Fruit fly (Drosophila melanogaster) whole organism, embryonic: ENCODE data around the gene Jon99Fii.

ENCODE experiments used
- CG15073 ChIP-seq: fragments of 200-800 bp; sonication (Bioruptor generic); optimal IDR thresholded peaks from 2 replicates; lab custom pipeline; 2016; ENCODE audit warnings: missing biosample characterization, missing genetic modification characterization
- CG1529 ChIP-seq: fragments of 200-800 bp; sonication (Bioruptor generic); optimal IDR thresholded peaks from 3 replicates; lab custom pipeline; 2018; ENCODE audit warnings: missing biosample characterization, missing genetic modification characterization
- CG18011 ChIP-seq: fragments of 200-800 bp; sonication (Bioruptor generic); optimal IDR thresholded peaks from 2 replicates; lab custom pipeline; 2017; ENCODE audit warnings: missing biosample characterization, missing genetic modification characterization, mild to moderate bottlenecking, moderate library complexity, missing genotype
- CG1832 ChIP-seq: fragments of 200-800 bp; sonication (Bioruptor generic); optimal IDR thresholded peaks from 2 replicates; lab custom pipeline; 2017; ENCODE audit warnings: missing biosample characterization, mild to moderate bottlenecking, missing genetic modification characterization, inconsistent platforms
- CG34376 ChIP-seq: fragments of 200-800 bp; sonication (Bioruptor generic); optimal IDR thresholded peaks from 2 replicates; lab custom pipeline; 2018; ENCODE audit warnings: missing biosample characterization, mild to moderate bottlenecking, missing genetic modification characterization
- CG7987 ChIP-seq: fragments of 200-800 bp; sonication (Bioruptor generic); optimal IDR thresholded peaks from 2 replicates; lab custom pipeline; 2018; ENCODE audit warnings: missing biosample characterization, mild to moderate bottlenecking, missing genetic modification characterization, moderate library complexity
- CG9817 ChIP-seq: fragments of 200-800 bp; sonication (Bioruptor generic); optimal IDR thresholded peaks from 2 replicates; lab custom pipeline; 2018; ENCODE audit warnings: missing biosample characterization, mild to moderate bottlenecking, missing genetic modification characterization, moderate library complexity
- NK7.1 ChIP-seq: fragments of 200-800 bp; sonication (Bioruptor generic); optimal IDR thresholded peaks from 3 replicates; lab custom pipeline; 2016; ENCODE audit warnings: missing biosample characterization, missing genetic modification characterization
- Nf-YC ChIP-seq: fragments of 200-800 bp; optimal IDR thresholded peaks from 3 replicates; lab custom pipeline; 2019; ENCODE audit warnings: missing biosample characterization, mild to moderate bottlenecking, missing genetic modification characterization, moderate library complexity
- crc ChIP-seq: fragments of 200-800 bp; sonication (Bioruptor generic); optimal IDR thresholded peaks from 2 replicates; lab custom pipeline; 2016; ENCODE audit warnings: missing biosample characterization, missing genetic modification characterization
- her ChIP-seq: fragments of 200-800 bp; sonication (Bioruptor generic); optimal IDR thresholded peaks from 2 replicates; lab custom pipeline; 2016; ENCODE audit warnings: missing biosample characterization, missing genetic modification characterization
- p53 ChIP-seq: fragments of 200-800 bp; sonication (Bioruptor generic); optimal IDR thresholded peaks from 2 replicates; lab custom pipeline; 2016; ENCODE audit warnings: missing biosample characterization, missing genetic modification characterization
- scrt ChIP-seq: fragments of 200-800 bp; sonication (Bioruptor generic); optimal IDR thresholded peaks from 2 replicates; lab custom pipeline; 2018; ENCODE audit warnings: missing biosample characterization, mild to moderate bottlenecking, missing genetic modification characterization, moderate library complexity

DNA sequence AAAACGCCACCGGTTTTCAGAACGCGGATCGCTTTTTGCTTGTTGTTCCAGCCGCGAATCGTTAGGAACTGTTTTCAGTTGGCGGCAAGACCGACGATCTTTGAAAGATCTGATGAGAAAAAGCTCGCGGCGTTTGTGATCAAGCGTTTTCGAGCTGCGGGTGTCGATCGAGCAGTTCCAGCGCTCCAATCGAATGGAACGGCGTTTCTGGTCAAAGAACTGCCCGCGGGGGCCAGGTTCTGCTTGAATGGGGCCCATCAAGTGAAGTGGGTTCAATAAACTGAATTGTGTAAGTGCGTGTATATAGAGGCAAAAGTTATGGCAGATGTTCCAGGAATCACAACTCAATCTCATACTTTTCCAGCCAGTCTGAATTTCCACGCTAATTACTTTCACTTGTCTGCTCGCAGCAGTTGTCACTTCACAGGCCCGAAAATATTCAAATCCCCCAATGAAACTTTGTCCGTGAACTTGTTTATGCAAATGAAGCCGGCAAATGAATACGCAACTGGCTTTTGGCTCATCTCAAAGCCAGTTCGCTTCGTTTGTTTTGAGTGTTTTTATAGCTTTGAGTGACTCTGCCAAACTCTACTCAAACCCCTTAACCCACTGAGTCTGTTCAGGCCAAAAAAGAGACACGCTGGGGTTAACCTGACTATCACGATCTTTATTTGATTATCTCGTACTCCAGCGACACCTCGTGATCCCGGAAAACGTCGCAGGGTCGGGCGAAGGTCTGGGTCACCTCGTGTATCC lies 8.6 kb upstream of the Jon99Fii start, which contains the start of gene PH4alphaMP:
- TF ChIP-seq Nf-YC (tag; lab: Kevin White, UChicago): no peak
- TF ChIP-seq CG1832: no peak
- TF ChIP-seq CG15073: no peak
- TF ChIP-seq CG1529 (GFP tag; lab: Kevin White, UChicago): no peak
- no peak for TF ChIP-seq CG9817
- no peak for TF ChIP-seq CG18011 (GFP tag; lab: Kevin White, UChicago)
- TF ChIP-seq scrt (GFP tag; lab: Kevin White, UChicago): no peak
- TF ChIP-seq CG7987 (GFP tag; lab: Kevin White, UChicago): no peak
- no peak for TF ChIP-seq CG34376 (GFP tag; lab: Kevin White, UChicago)
- TF ChIP-seq p53 (GFP tag; lab: Kevin White, UChicago): no peak
- TF ChIP-seq NK7.1 (GFP tag; lab: Kevin White, UChicago): no peak
- TF ChIP-seq crc (GFP tag; lab: Kevin White, UChicago): no peak
- TF ChIP-seq her: no peak
